Worm (Caenorhabditis elegans) whole organism, L2 larva: Measurements from ENCODE around the gene herd-1.

Experiments used
- C34F6.9 ChIP-seq: fragments of 150-350 bp; optimal IDR thresholded peaks from 2 replicates; lab custom pipeline; 2014; ENCODE audit warnings: missing biosample characterization, missing genetic modification characterization
- F13H6.1 ChIP-seq: sonication (generic microtip); optimal IDR thresholded peaks from 2 replicates; lab custom pipeline; 2016; ENCODE audit warnings: missing genetic modification characterization, missing compliant biosample characterization
- ZK546.5 ChIP-seq: sonication (generic microtip); optimal IDR thresholded peaks from 2 replicates; lab custom pipeline; 2017; ENCODE audit warnings: missing biosample characterization, missing genetic modification characterization
- alr-1 ChIP-seq: fragments of 150-350 bp; optimal IDR thresholded peaks from 2 replicates; lab custom pipeline; 2014; ENCODE audit warnings: missing biosample characterization, missing genetic modification characterization
- aly-2 ChIP-seq: fragments of 150-350 bp; optimal IDR thresholded peaks from 2 replicates; lab custom pipeline; 2014; ENCODE audit warnings: missing biosample characterization, missing genetic modification characterization
- blmp-1 ChIP-seq: sonication (generic microtip); optimal IDR thresholded peaks from 2 replicates; lab custom pipeline; 2017; ENCODE audit warnings: missing genetic modification characterization, mild to moderate bottlenecking, missing compliant biosample characterization, antibody characterized with exemption, moderate library complexity; ENCODE audit not compliant: insufficient read depth
- ceh-82 ChIP-seq: fragments of 150-350 bp; optimal IDR thresholded peaks from 2 replicates; lab custom pipeline; 2014; ENCODE audit warnings: missing biosample characterization, missing genetic modification characterization
- crh-2 ChIP-seq: sonication (generic microtip); optimal IDR thresholded peaks from 2 replicates; lab custom pipeline; 2017; ENCODE audit warnings: missing biosample characterization, missing genetic modification characterization
- egl-27 ChIP-seq: sonication (generic microtip); optimal IDR thresholded peaks from 3 replicates; lab custom pipeline; 2017; ENCODE audit warnings: missing biosample characterization, missing genetic modification reagents, missing genetic modification characterization
- elt-1 ChIP-seq: fragments of 150-350 bp; optimal IDR thresholded peaks from 2 replicates; lab custom pipeline; 2014; ENCODE audit warnings: missing biosample characterization, missing genetic modification characterization
- elt-3 ChIP-seq: sonication (generic microtip); optimal IDR thresholded peaks from 2 replicates; lab custom pipeline; 2017; ENCODE audit warnings: missing biosample characterization, missing genetic modification characterization
- fos-1 ChIP-seq: fragments of 150-350 bp; optimal IDR thresholded peaks from 2 replicates; lab custom pipeline; 2014; ENCODE audit warnings: missing biosample characterization, missing genetic modification characterization
- gmeb-1 ChIP-seq: fragments of 150-350 bp; optimal IDR thresholded peaks from 2 replicates; lab custom pipeline; 2014; ENCODE audit warnings: missing biosample characterization, missing genetic modification characterization
- lin-11 ChIP-seq: fragments of 150-350 bp; sonication (generic microtip); optimal IDR thresholded peaks from 2 replicates; lab custom pipeline; 2014; ENCODE audit warnings: missing biosample characterization, missing genetic modification characterization, inconsistent platforms, mixed read lengths
- lin-13 ChIP-seq: fragments of 150-350 bp; optimal IDR thresholded peaks from 2 replicates; lab custom pipeline; 2014; ENCODE audit warnings: missing biosample characterization, missing genetic modification reagents, missing genetic modification characterization
- lin-39 ChIP-seq: fragments of 150-350 bp; optimal IDR thresholded peaks from 2 replicates; lab custom pipeline; 2014; ENCODE audit warnings: missing biosample characterization, missing genetic modification reagents, missing genetic modification characterization
- lsy-2 ChIP-seq, 2 experiments: fragments of 150-350 bp in 1 of 2; sonication (generic microtip) in 1 of 2; optimal IDR thresholded peaks; 2 replicates each; lab custom pipeline; 2014 to 2017; ENCODE audit warnings: missing biosample characterization in 2 of 2, missing genetic modification characterization in 2 of 2
- mab-5 ChIP-seq: fragments of 150-350 bp; optimal IDR thresholded peaks from 2 replicates; lab custom pipeline; 2014; ENCODE audit warnings: missing biosample characterization, missing genetic modification characterization
- mbf-1 ChIP-seq: sonication (generic microtip); optimal IDR thresholded peaks from 2 replicates; lab custom pipeline; 2017; ENCODE audit warnings: missing biosample characterization, missing genetic modification characterization
- nhr-10 ChIP-seq: sonication (generic microtip); optimal IDR thresholded peaks from 2 replicates; lab custom pipeline; 2017; ENCODE audit warnings: missing biosample characterization, missing genetic modification characterization
- nhr-129 ChIP-seq: fragments of 150-350 bp; optimal IDR thresholded peaks from 2 replicates; lab custom pipeline; 2014; ENCODE audit warnings: missing biosample characterization, missing genetic modification characterization
- nhr-21 ChIP-seq: fragments of 150-350 bp; optimal IDR thresholded peaks from 2 replicates; lab custom pipeline; 2014; ENCODE audit warnings: missing biosample characterization, missing genetic modification characterization
- nhr-237 ChIP-seq: fragments of 150-350 bp; optimal IDR thresholded peaks from 2 replicates; lab custom pipeline; 2014; ENCODE audit warnings: missing biosample characterization, missing genetic modification characterization
- nhr-25 ChIP-seq: fragments of 150-350 bp; sonication (generic microtip); optimal IDR thresholded peaks from 3 replicates; lab custom pipeline; 2014; ENCODE audit warnings: missing biosample characterization, missing genetic modification characterization
- nhr-77 ChIP-seq: fragments of 150-350 bp; optimal IDR thresholded peaks from 2 replicates; lab custom pipeline; 2014; ENCODE audit warnings: missing biosample characterization, missing genetic modification characterization
- peb-1 ChIP-seq: fragments of 150-350 bp; optimal IDR thresholded peaks from 2 replicates; lab custom pipeline; 2014; ENCODE audit warnings: missing biosample characterization, missing genetic modification characterization
- sem-4 ChIP-seq: fragments of 150-350 bp; optimal IDR thresholded peaks from 2 replicates; lab custom pipeline; 2014; ENCODE audit warnings: missing biosample characterization, missing genetic modification reagents, missing genetic modification characterization
- sma-3 ChIP-seq: sonication (generic microtip); optimal IDR thresholded peaks from 2 replicates; lab custom pipeline; 2016; ENCODE audit warnings: missing genetic modification reagents, missing genetic modification characterization, missing compliant biosample characterization
- sma-9 ChIP-seq, 2 experiments: fragments of 150-350 bp in 1 of 2; sonication (generic microtip) in 1 of 2; optimal IDR thresholded peaks; 2 replicates each; lab custom pipeline; 2014 to 2016; ENCODE audit warnings: missing genetic modification characterization in 2 of 2, mild to moderate bottlenecking in 1 of 2, missing biosample characterization in 1 of 2, missing compliant biosample characterization in 1 of 2, missing genetic modification reagents in 1 of 2, moderate library complexity in 1 of 2
- snpc-4 ChIP-seq: fragments of 150-350 bp; optimal IDR thresholded peaks from 2 replicates; lab custom pipeline; 2014; ENCODE audit warnings: missing biosample characterization, missing genetic modification characterization
- unc-39 ChIP-seq: fragments of 150-350 bp; optimal IDR thresholded peaks from 2 replicates; lab custom pipeline; 2014; ENCODE audit warnings: missing biosample characterization, missing genetic modification characterization
- unc-55 ChIP-seq: fragments of 150-350 bp; sonication (generic microtip); optimal IDR thresholded peaks from 3 replicates; lab custom pipeline; 2014; ENCODE audit warnings: missing biosample characterization, missing genetic modification reagents, missing genetic modification characterization
- unc-62 ChIP-seq: fragments of 150-350 bp; optimal IDR thresholded peaks from 2 replicates; lab custom pipeline; 2014; ENCODE audit warnings: missing biosample characterization, missing genetic modification reagents, missing genetic modification characterization
- zag-1 ChIP-seq: fragments of 150-350 bp; optimal IDR thresholded peaks from 2 replicates; lab custom pipeline; 2014; ENCODE audit warnings: missing biosample characterization, missing genetic modification characterization
- ztf-1 ChIP-seq: fragments of 200-800 bp; sonication (Bioruptor generic); conservative IDR thresholded peaks from 2 replicates; pipeline ENCODE4 v1.3.6; 2022; ENCODE audit warnings: missing genetic modification characterization, missing compliant biosample characterization
- ztf-11 ChIP-seq: sonication (generic microtip); optimal IDR thresholded peaks from 2 replicates; lab custom pipeline; 2017; ENCODE audit warnings: missing biosample characterization, missing genetic modification characterization
- ztf-4 ChIP-seq: fragments of 150-350 bp; optimal IDR thresholded peaks from 2 replicates; lab custom pipeline; 2014; ENCODE audit warnings: missing biosample characterization, missing genetic modification characterization

herd-1 gene

DNA sequence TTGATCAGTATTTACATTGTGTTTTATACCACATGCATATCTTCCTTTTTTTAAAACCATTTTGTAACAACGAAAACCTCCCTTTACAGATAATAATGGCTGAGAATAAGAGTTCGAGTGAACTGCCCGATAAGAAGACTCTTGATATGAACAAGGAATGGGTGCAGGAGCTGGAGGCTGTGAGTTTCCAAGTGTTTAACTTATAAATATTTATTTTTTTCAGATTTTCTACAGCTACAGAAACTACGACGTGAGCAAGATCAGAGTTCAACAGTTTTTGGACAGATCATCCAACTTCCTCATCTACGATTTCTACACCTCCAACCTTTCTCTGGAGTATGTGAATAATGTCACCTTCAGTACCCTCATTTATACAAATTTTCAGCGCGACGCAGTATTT lies at the start of gene herd-1:
herd-1 (plus strand) TSS at position 90 of the 400 bp plus-strand sequence.
- TF ChIP-seq zag-1 (tag; lab: Kevin White, UChicago) (no peak), crh-2 (tag; lab: Kevin White, UChicago) (no peak), nhr-237 (tag; lab: Kevin White, UChicago) (no peak), lin-39 (no peak)

DNA sequence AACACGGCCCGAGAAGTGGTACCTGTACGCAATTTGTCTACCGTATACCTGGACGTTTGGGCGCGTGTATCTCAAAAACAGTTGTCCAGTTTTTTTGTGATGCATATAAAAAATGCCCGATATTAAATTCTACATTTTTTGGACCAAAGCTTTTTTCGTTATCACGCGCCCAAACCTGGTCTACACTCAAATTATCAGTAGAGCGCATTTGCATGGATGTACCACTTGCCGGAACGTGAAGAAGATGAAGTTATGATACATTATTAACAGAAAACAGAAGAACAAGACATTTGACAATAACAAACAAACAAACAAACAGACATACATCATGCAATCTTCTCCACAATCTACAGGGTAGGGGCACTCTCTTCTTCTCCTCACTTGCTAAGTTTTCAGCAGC lies 48.8 kb upstream of the herd-1 start:
- TF ChIP-seq lsy-2 (tag; optimal IDR thresholded peaks at IDR 0.05; lab: Kevin White, UChicago) = peak in 1 of 2 experiments; percentile 18

DNA sequence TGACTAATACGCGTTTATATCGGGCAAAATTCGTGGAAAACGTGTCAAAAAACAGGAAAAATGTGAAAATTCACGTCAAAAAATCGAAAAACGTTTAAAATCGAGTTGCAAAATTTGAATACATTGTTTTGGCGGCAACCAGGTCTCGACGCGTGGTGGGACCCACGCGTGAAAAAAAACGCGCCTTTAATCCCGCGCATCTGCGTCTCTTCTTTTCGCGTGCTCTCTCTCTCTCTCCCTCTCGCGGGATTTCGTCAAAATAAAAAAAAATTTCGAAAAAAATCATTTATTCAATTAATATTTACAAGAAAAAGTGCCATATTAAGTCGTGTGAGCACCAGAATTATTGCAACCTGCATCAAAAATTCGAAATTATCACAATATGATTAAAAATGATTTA lies 43.0 kb upstream of the herd-1 start, which contains the start of gene ani-1:
ani-1 (minus strand) TSS at position 61 of the 400 bp plus-strand sequence.
- peak; percentile 45 for TF ChIP-seq mab-5 (tag; lab: Kevin White, UChicago)
- TF ChIP-seq ztf-11 = no peak
- TF ChIP-seq snpc-4 (tag; lab: Kevin White, UChicago) = peak; percentile 37
- peak; percentile 53 for TF ChIP-seq crh-2 (tag; lab: Kevin White, UChicago)
- peak; percentile 43 for TF ChIP-seq F13H6.1 (tag; lab: Kevin White, UChicago)
- TF ChIP-seq lin-13 (GFP tag; lab: Kevin White, UChicago) = peak; percentile 82
- no peak for TF ChIP-seq zag-1 (tag; lab: Kevin White, UChicago)
- no peak for TF ChIP-seq elt-1 (tag; lab: Kevin White, UChicago)
- peak; percentile 45 to 85 for TF ChIP-seq lsy-2 (tag; optimal IDR thresholded peaks at IDR 0.05; lab: Kevin White, UChicago)
- peak; percentile 70 for TF ChIP-seq C34F6.9 (tag; lab: Kevin White, UChicago)
- TF ChIP-seq unc-62 (GFP tag; lab: Kevin White, UChicago) = no peak
- TF ChIP-seq alr-1 (tag; lab: Kevin White, UChicago) = no peak
- no peak for TF ChIP-seq ceh-82 (tag; lab: Kevin White, UChicago)
- no peak for TF ChIP-seq egl-27
- TF ChIP-seq elt-3 = no peak
- no peak for TF ChIP-seq aly-2
- TF ChIP-seq gmeb-1 (tag; lab: Kevin White, UChicago) = peak; percentile 79
- TF ChIP-seq sma-9 (GFP tag; optimal IDR thresholded peaks at IDR 0.05; lab: Kevin White, UChicago) = peak; percentile 34
- no peak for TF ChIP-seq sma-9 (tag; optimal IDR thresholded peaks at IDR 0.05; lab: Kevin White, UChicago)
- no peak for TF ChIP-seq ZK546.5 (tag; lab: Kevin White, UChicago)
- no peak for TF ChIP-seq sem-4 (tag; lab: Kevin White, UChicago)
- no peak for TF ChIP-seq nhr-10 (tag; lab: Kevin White, UChicago)
- TF ChIP-seq ztf-1 = no peak
- peak; percentile 50 for TF ChIP-seq blmp-1 (tag; lab: Kevin White, UChicago)
- no peak for TF ChIP-seq mbf-1 (tag; lab: Kevin White, UChicago)
- peak; percentile 27 for TF ChIP-seq nhr-21 (tag; lab: Kevin White, UChicago)
- peak; percentile 75 for TF ChIP-seq sma-3
- no peak for TF ChIP-seq nhr-77
- no peak for TF ChIP-seq unc-39 (tag; lab: Kevin White, UChicago)
- peak; percentile 67 for TF ChIP-seq nhr-25 (tag; lab: Kevin White, UChicago)
- TF ChIP-seq nhr-129 (tag; lab: Kevin White, UChicago) = peak; percentile 60
- TF ChIP-seq ztf-4 (tag; lab: Kevin White, UChicago) = no peak
- TF ChIP-seq peb-1 (tag; lab: Kevin White, UChicago) = no peak
- peak; percentile 46 for TF ChIP-seq lin-11 (tag; lab: Kevin White, UChicago)
- peak; percentile 88 for TF ChIP-seq unc-55 (GFP tag; lab: Kevin White, UChicago)
- TF ChIP-seq, all 48 proteins: peak for 16

DNA sequence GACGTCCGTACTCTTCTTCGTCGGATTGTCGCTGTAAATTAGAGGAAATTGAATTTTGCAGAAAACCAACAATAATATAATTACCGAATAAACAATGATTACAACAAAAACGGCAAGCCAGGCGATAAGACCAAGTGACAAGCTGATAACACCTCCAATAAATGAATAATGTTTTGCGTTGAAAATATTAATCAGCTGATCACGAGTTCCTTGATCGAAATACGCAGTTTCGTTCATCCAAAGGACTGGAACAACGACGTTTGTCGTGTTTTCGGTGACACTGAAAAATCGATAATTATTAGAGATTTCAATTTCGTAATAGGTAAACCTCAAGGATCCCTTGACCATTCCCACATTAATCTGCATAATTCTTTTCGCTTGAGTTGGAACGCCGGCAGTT lies 42.6 kb upstream of the herd-1 start:
- TF ChIP-seq peb-1 (tag; lab: Kevin White, UChicago) (no peak), fos-1 (tag; lab: Kevin White, UChicago) (peak; percentile 65)
